Worm (Caenorhabditis elegans) whole organism, young adult: ENCODE data around the gene T25B9.2.

ENCODE experiments used
- B0336.3 ChIP-seq: fragments of 200-800 bp; sonication (Bioruptor generic); IDR thresholded peaks from 2 replicates; pipeline ENCODE4 v1.3.6; 2022; ENCODE audit warnings: missing genetic modification characterization, missing compliant biosample characterization
- C06A6.2 ChIP-seq: fragments of 200-800 bp; sonication (Bioruptor generic); conservative IDR thresholded peaks from 2 replicates; pipeline ENCODE4 v1.3.6; 2022; ENCODE audit warnings: missing genetic modification characterization, missing compliant biosample characterization
- F22D6.2 ChIP-seq: sonication (generic microtip); optimal IDR thresholded peaks from 2 replicates; lab custom pipeline; 2016; ENCODE audit warnings: mild to moderate bottlenecking, missing genetic modification characterization, missing compliant biosample characterization
- F23B12.7 ChIP-seq: sonication (generic microtip); optimal IDR thresholded peaks from 2 replicates; lab custom pipeline; 2017; ENCODE audit warnings: missing genetic modification characterization, mild to moderate bottlenecking, missing compliant biosample characterization, antibody characterized with exemption, moderate library complexity; ENCODE audit not compliant: insufficient read depth
- F33H1.4 ChIP-seq: fragments of 200-800 bp; sonication (Bioruptor generic); IDR thresholded peaks from 2 replicates; pipeline ENCODE4 v1.3.6; 2022; ENCODE audit warnings: missing genetic modification reagents, missing genetic modification characterization, missing compliant biosample characterization
- F37B4.10 ChIP-seq: fragments of 200-800 bp; sonication (Bioruptor generic); IDR thresholded peaks from 2 replicates; pipeline ENCODE4 v1.3.6; 2022; ENCODE audit warnings: missing genetic modification characterization, missing compliant biosample characterization
- F39B2.1 ChIP-seq: fragments of 200-800 bp; sonication (Bioruptor generic); IDR thresholded peaks from 2 replicates; pipeline ENCODE4 v1.3.6; 2022; ENCODE audit warnings: missing genetic modification reagents, missing genetic modification characterization, missing compliant biosample characterization
- F49E8.2 ChIP-seq: sonication (generic microtip); optimal IDR thresholded peaks from 3 replicates; lab custom pipeline; 2017; ENCODE audit warnings: missing genetic modification characterization, mild to moderate bottlenecking, missing compliant biosample characterization, antibody characterized with exemption, moderate library complexity; ENCODE audit not compliant: insufficient read depth
- akir-1 ChIP-seq: fragments of 200-800 bp; sonication (Bioruptor generic); optimal IDR thresholded peaks from 2 replicates; lab custom pipeline; 2018; ENCODE audit warnings: mild to moderate bottlenecking, missing genetic modification characterization, moderate library complexity, missing compliant biosample characterization
- ama-1 ChIP-seq, 3 experiments: fragments of 150-350 bp in 1 of 3; sonication (generic microtip) in 2 of 3; optimal IDR thresholded peaks; 2 replicates each; lab custom pipeline; 2014 to 2018; ENCODE audit warnings: missing biosample characterization in 2 of 3, missing genetic modification characterization in 2 of 3, missing genetic modification reagents in 2 of 3
- athp-1 ChIP-seq: sonication (generic microtip); optimal IDR thresholded peaks from 2 replicates; lab custom pipeline; 2017; ENCODE audit warnings: mild to moderate bottlenecking, missing genetic modification characterization, missing compliant biosample characterization
- attf-5 ChIP-seq: fragments of 200-800 bp; sonication (Bioruptor generic); optimal IDR thresholded peaks from 2 replicates; lab custom pipeline; 2018; ENCODE audit warnings: mild to moderate bottlenecking, missing genetic modification characterization, missing compliant biosample characterization
- cebp-1 ChIP-seq, 2 experiments: fragments of 200-800 bp in 1 of 2; sonication (Bioruptor generic) in 1 of 2; sonication (generic microtip) in 1 of 2; IDR thresholded peaks in 1 of 2; optimal IDR thresholded peaks in 1 of 2; 2 replicates each; pipeline versions ENCODE4 v1.3.6 to Lab custom; 2017 to 2022; ENCODE audit warnings: missing compliant biosample characterization in 2 of 2, missing genetic modification characterization in 2 of 2, mild to moderate bottlenecking in 1 of 2, missing genetic modification reagents in 1 of 2, moderate library complexity in 1 of 2
- die-1 ChIP-seq: sonication (generic microtip); optimal IDR thresholded peaks from 2 replicates; lab custom pipeline; 2016; ENCODE audit warnings: missing genotype, mild to moderate bottlenecking, missing genetic modification characterization, missing compliant biosample characterization
- efl-1 ChIP-seq: fragments of 150-350 bp; optimal IDR thresholded peaks from 2 replicates; lab custom pipeline; 2014; ENCODE audit warnings: missing biosample characterization, missing genetic modification reagents, missing genetic modification characterization
- egl-44 ChIP-seq: fragments of 200-800 bp; sonication (Bioruptor generic); IDR thresholded peaks from 2 replicates; pipeline ENCODE4 v1.3.6; 2022; ENCODE audit warnings: missing genetic modification reagents, missing genetic modification characterization, missing compliant biosample characterization
- egrh-3 ChIP-seq: fragments of 200-800 bp; sonication (Bioruptor generic); IDR thresholded peaks from 2 replicates; pipeline ENCODE4 v1.3.6; 2022; ENCODE audit warnings: missing genetic modification reagents, missing genetic modification characterization, missing compliant biosample characterization
- gei-17 ChIP-seq: fragments of 200-800 bp; sonication (Bioruptor generic); optimal IDR thresholded peaks from 2 replicates; lab custom pipeline; 2018; ENCODE audit warnings: mild to moderate bottlenecking, missing genetic modification characterization, missing compliant biosample characterization
- hmg-1.2 ChIP-seq: fragments of 200-800 bp; sonication (Bioruptor generic); IDR thresholded peaks from 2 replicates; pipeline ENCODE4 v1.3.6; 2022; ENCODE audit warnings: missing genetic modification reagents, missing genetic modification characterization, missing compliant biosample characterization
- hrde-1 ChIP-seq: sonication (generic microtip); optimal IDR thresholded peaks from 2 replicates; lab custom pipeline; 2016; ENCODE audit warnings: missing genetic modification characterization, mild to moderate bottlenecking, missing compliant biosample characterization, moderate library complexity, missing genotype, missing genetic modification reagents, borderline replicate concordance
- hsf-1 ChIP-seq: fragments of 200-800 bp; sonication (Bioruptor generic); IDR thresholded peaks from 2 replicates; pipeline ENCODE4 v1.3.6; 2022; ENCODE audit warnings: missing genetic modification reagents, missing genetic modification characterization, missing compliant biosample characterization
- lag-1 ChIP-seq: fragments of 200-800 bp; sonication (Bioruptor generic); IDR thresholded peaks from 2 replicates; pipeline ENCODE4 v1.3.6; 2022; ENCODE audit warnings: missing genetic modification reagents, missing genetic modification characterization, missing compliant biosample characterization
- lsl-1 ChIP-seq: fragments of 200-800 bp; sonication (Bioruptor generic); optimal IDR thresholded peaks from 2 replicates; lab custom pipeline; 2018; ENCODE audit warnings: mild to moderate bottlenecking, missing genetic modification characterization, moderate library complexity, missing compliant biosample characterization
- lsy-27 ChIP-seq: sonication (generic microtip); optimal IDR thresholded peaks from 2 replicates; lab custom pipeline; 2017; ENCODE audit warnings: missing genetic modification characterization, mild to moderate bottlenecking, missing compliant biosample characterization, antibody characterized with exemption, missing genotype, borderline replicate concordance; ENCODE audit not compliant: insufficient read depth
- madf-3 ChIP-seq: fragments of 200-800 bp; sonication (Bioruptor generic); IDR thresholded peaks from 2 replicates; pipeline ENCODE4 v1.3.6; 2022; ENCODE audit warnings: missing genetic modification reagents, missing genetic modification characterization, missing compliant biosample characterization
- madf-6 ChIP-seq: fragments of 200-800 bp; sonication (Bioruptor generic); IDR thresholded peaks from 2 replicates; pipeline ENCODE4 v1.3.6; 2022; ENCODE audit warnings: missing genetic modification reagents, missing genetic modification characterization, missing compliant biosample characterization
- mcd-1 ChIP-seq: fragments of 200-800 bp; sonication (Bioruptor generic); IDR thresholded peaks from 2 replicates; pipeline ENCODE4 v1.3.6; 2022; ENCODE audit warnings: missing genetic modification reagents, missing genetic modification characterization, missing compliant biosample characterization
- nfya-1 ChIP-seq: sonication (generic microtip); optimal IDR thresholded peaks from 2 replicates; lab custom pipeline; 2017; ENCODE audit warnings: antibody characterized with exemption, missing compliant biosample characterization, missing genetic modification characterization, borderline replicate concordance; ENCODE audit not compliant: insufficient read depth
- nhr-27 ChIP-seq: fragments of 200-800 bp; sonication (Bioruptor generic); optimal IDR thresholded peaks from 2 replicates; lab custom pipeline; 2018; ENCODE audit warnings: mild to moderate bottlenecking, missing genetic modification characterization, moderate library complexity, missing compliant biosample characterization
- rcor-1 ChIP-seq: fragments of 200-800 bp; sonication (Bioruptor generic); IDR thresholded peaks from 2 replicates; pipeline ENCODE4 v1.3.6; 2022; ENCODE audit warnings: missing genetic modification reagents, missing genetic modification characterization, missing compliant biosample characterization
- rpc-1 ChIP-seq, 2 experiments: fragments of 150-350 bp in 1 of 2; sonication (generic microtip) in 1 of 2; optimal IDR thresholded peaks; 2 replicates each; lab custom pipeline; 2014 to 2018; ENCODE audit warnings: missing biosample characterization in 1 of 2, missing genetic modification characterization in 1 of 2, missing genetic modification reagents in 1 of 2, missing genotype in 1 of 2
- snpc-1.1 ChIP-seq: sonication (generic microtip); optimal IDR thresholded peaks from 2 replicates; lab custom pipeline; 2017; ENCODE audit warnings: missing genetic modification characterization, mild to moderate bottlenecking, missing compliant biosample characterization, antibody characterized with exemption, moderate library complexity, missing genotype, missing genetic modification reagents; ENCODE audit not compliant: insufficient read depth
- tlf-1 ChIP-seq: fragments of 200-800 bp; sonication (Bioruptor generic); optimal IDR thresholded peaks from 2 replicates; lab custom pipeline; 2018; ENCODE audit warnings: mild to moderate bottlenecking, missing genetic modification characterization, missing compliant biosample characterization
- ztf-26 ChIP-seq: sonication (generic microtip); optimal IDR thresholded peaks from 2 replicates; lab custom pipeline; 2017; ENCODE audit warnings: missing genetic modification characterization, missing compliant biosample characterization

The T25B9.2 gene

ce11 chrIV:10734527-10735436 is 16.9 kb downstream of the T25B9.2 start, which contains the start of the genes orc-5 and cyb-1 (continued):
- peak; percentile 94 for TF ChIP-seq efl-1 (GFP tag; lab: Kevin White, UChicago)
- TF ChIP-seq gei-17 (GFP tag; lab: Kevin White, UChicago) = no peak
- TF ChIP-seq F49E8.2 = peak; percentile 39
- peak; percentile 56 for TF ChIP-seq F23B12.7 (tag; lab: Kevin White, UChicago)
- 0 out of 2 replicates have a peak, but pooled peaks have one; percentile 22 for TF ChIP-seq hsf-1 (GFP tag; lab: Robert Waterston, UW)
- no peak for TF ChIP-seq die-1 (tag; lab: Kevin White, UChicago)
- TF ChIP-seq attf-5 (GFP tag; lab: Kevin White, UChicago) = peak; percentile 67
- no peak for TF ChIP-seq C06A6.2 (GFP tag; lab: Robert Waterston, UW)
- peak; percentile 88 for TF ChIP-seq madf-6 (GFP tag; lab: Robert Waterston, UW)
- no peak for TF ChIP-seq B0336.3 (GFP tag; lab: Robert Waterston, UW)
- TF ChIP-seq rcor-1 (GFP tag; lab: Robert Waterston, UW) = no peak; the same call in 1 of the 2 replicates
- peak; percentile 83 for TF ChIP-seq mcd-1 (GFP tag; lab: Robert Waterston, UW)
- TF ChIP-seq hmg-1.2 (GFP tag; lab: Robert Waterston, UW) = peak; percentile 31; the same call in 1 of the 2 replicates
- TF ChIP-seq F33H1.4 (GFP tag; lab: Robert Waterston, UW) = peak; percentile 59

- no peak for TF ChIP-seq hrde-1
- TF ChIP-seq F39B2.1 (GFP tag; lab: Robert Waterston, UW) = no peak
- TF ChIP-seq athp-1 (tag; lab: Kevin White, UChicago) = no peak
- no peak for TF ChIP-seq lag-1
- TF ChIP-seq nfya-1 (tag; lab: Kevin White, UChicago) = no peak
- TF ChIP-seq akir-1 (GFP tag; lab: Kevin White, UChicago) = no peak
- no peak for TF ChIP-seq lsy-27 (tag; lab: Kevin White, UChicago)
- TF ChIP-seq madf-3 (GFP tag; lab: Robert Waterston, UW) = no peak
- no peak for TF ChIP-seq nhr-27 (tag; lab: Kevin White, UChicago)
- TF ChIP-seq lsl-1 = no peak
- TF ChIP-seq ama-1 (optimal IDR thresholded peaks at IDR 0.05; lab: Kevin White, UChicago) = no peak
- no peak for TF ChIP-seq ama-1 (GFP tag; optimal IDR thresholded peaks at IDR 0.05; lab: Kevin White, UChicago)
- TF ChIP-seq tlf-1 (GFP tag; lab: Kevin White, UChicago) = no peak
- no peak for TF ChIP-seq ztf-26 (tag; lab: Kevin White, UChicago)
- TF ChIP-seq rcor-1 (GFP tag; lab: Robert Waterston, UW) = no peak
- TF ChIP-seq egrh-3 = no peak
- TF ChIP-seq F37B4.10 (GFP tag; lab: Robert Waterston, UW) = no peak
- no peak for TF ChIP-seq F22D6.2 (tag; lab: Kevin White, UChicago)
- no peak for TF ChIP-seq egl-44 (GFP tag; lab: Robert Waterston, UW)
Observed at ce11 chrIV:10727734-10728133, 23.9 kb downstream of the T25B9.2 start, which contains the start of gene ZC168.2. ZC168.2 (plus strand) TSS chrIV:10728034.

- TF ChIP-seq cebp-1 (GFP tag; IDR thresholded peaks at IDR 0.05; lab: Robert Waterston, UW) (no peak), cebp-1 (tag; optimal IDR thresholded peaks at IDR 0.05; lab: Kevin White, UChicago) (no peak), rpc-1 (optimal IDR thresholded peaks at IDR 0.05; lab: Kevin White, UChicago) (no peak), rpc-1 (tag; optimal IDR thresholded peaks at IDR 0.05; lab: Kevin White, UChicago) (no peak), snpc-1.1 (tag; lab: Kevin White, UChicago) (no peak)
Observed at ce11 chrIV:10718865-10719264, 32.8 kb downstream of the T25B9.2 start.
